Fruit fly (Drosophila melanogaster): ENCODE results near the gene ND-B14.5B.

DNA sequence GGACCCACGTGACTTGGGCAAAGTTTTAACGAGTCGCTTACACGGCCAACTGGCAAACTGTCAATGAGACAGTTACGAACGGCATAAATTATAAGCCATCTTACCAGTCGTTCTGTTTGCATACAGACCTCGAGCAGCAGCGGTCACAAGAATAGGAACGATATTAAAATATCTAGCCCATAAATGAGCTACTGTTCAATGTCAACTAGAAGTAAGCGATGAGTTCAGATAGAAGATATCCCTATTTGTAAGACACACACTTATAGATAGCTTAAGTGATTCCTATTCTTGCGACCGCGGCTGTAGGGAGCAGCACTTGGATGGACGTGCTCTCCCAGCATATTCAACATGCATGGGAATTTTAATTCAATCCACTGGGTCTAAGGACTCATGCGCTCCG, 43.2 kb upstream of the ND-B14.5B start:
- TF ChIP-seq insv (optimal IDR thresholded peaks at IDR 0.05) (no peak), Sin3A (optimal IDR thresholded peaks at IDR 0.05) (no peak), h (optimal IDR thresholded peaks at IDR 0.05) (no peak)

Data from Kc167 (cell line).